Worm (Caenorhabditis elegans) whole organism, L4 larva: ENCODE data around the gene ppm-1.H.

Source experiments
- F49E8.2 ChIP-seq: sonication (generic microtip); optimal IDR thresholded peaks from 2 replicates; lab custom pipeline; 2016; ENCODE audit warnings: missing compliant biosample characterization, mild to moderate bottlenecking, missing genetic modification characterization, borderline replicate concordance
- ceh-20 ChIP-seq: fragments of 200-800 bp; sonication (Bioruptor generic); IDR thresholded peaks from 2 replicates; pipeline ENCODE4 v1.3.6; 2022; ENCODE audit warnings: missing genetic modification reagents, missing genetic modification characterization, missing compliant biosample characterization
- ceh-62 ChIP-seq: sonication (generic microtip); optimal IDR thresholded peaks from 2 replicates; lab custom pipeline; 2017; ENCODE audit warnings: missing biosample characterization, missing genetic modification characterization
- ceh-82 ChIP-seq: sonication (generic microtip); optimal IDR thresholded peaks from 2 replicates; lab custom pipeline; 2017; ENCODE audit warnings: missing biosample characterization, missing genetic modification characterization
- hmg-1.1 ChIP-seq: fragments of 200-800 bp; sonication (Bioruptor generic); IDR thresholded peaks from 2 replicates; pipeline ENCODE4 v1.3.6; 2022; ENCODE audit warnings: missing genetic modification reagents, missing genetic modification characterization, missing compliant biosample characterization
- madf-9 ChIP-seq: fragments of 200-800 bp; sonication (Bioruptor generic); conservative IDR thresholded peaks from 2 replicates; pipeline ENCODE4 v1.3.6; 2022; ENCODE audit warnings: missing genetic modification reagents, missing genetic modification characterization, missing compliant biosample characterization
- mep-1 ChIP-seq: fragments of 150-350 bp; sonication (generic microtip); optimal IDR thresholded peaks from 3 replicates; lab custom pipeline; 2014; ENCODE audit warnings: missing biosample characterization, missing genetic modification characterization
- mxl-3 ChIP-seq: fragments of 200-800 bp; sonication (Bioruptor generic); optimal IDR thresholded peaks from 2 replicates; lab custom pipeline; 2018; ENCODE audit warnings: mild to moderate bottlenecking, missing genetic modification characterization, missing compliant biosample characterization
- nhr-237 ChIP-seq: sonication (generic microtip); optimal IDR thresholded peaks from 2 replicates; lab custom pipeline; 2017; ENCODE audit warnings: missing biosample characterization, missing genetic modification characterization
- nhr-25 ChIP-seq: sonication (generic microtip); optimal IDR thresholded peaks from 2 replicates; lab custom pipeline; 2017; ENCODE audit warnings: missing genetic modification characterization, mild to moderate bottlenecking, missing compliant biosample characterization, antibody characterized with exemption, moderate library complexity, borderline replicate concordance; ENCODE audit not compliant: insufficient read depth
- skn-1 ChIP-seq: fragments of 150-350 bp; optimal IDR thresholded peaks from 2 replicates; lab custom pipeline; 2014; ENCODE audit warnings: missing biosample characterization, missing genetic modification characterization
- unc-62 ChIP-seq, 3 experiments: fragments of 150-350 bp in 1 of 3; sonication (generic microtip); optimal IDR thresholded peaks in 2 of 3; peaks in 1 of 3; 1 replicate in 1 of 3; 2 replicates in 2 of 3; lab custom pipeline; 2014 to 2017; ENCODE audit warnings: missing biosample characterization in 3 of 3, missing genetic modification characterization in 3 of 3, missing genetic modification reagents in 3 of 3, missing genotype in 1 of 3
- ztf-11 ChIP-seq: fragments of 150-350 bp; optimal IDR thresholded peaks from 2 replicates; lab custom pipeline; 2014; ENCODE audit warnings: missing biosample characterization, missing genetic modification characterization

ce11 chrIV:12261353-12261752, 6.8 kb downstream of the ppm-1.H start, which contains the start of gene sre-14:
- TF ChIP-seq unc-62 (GFP tag; optimal IDR thresholded peaks at IDR 0.05 in 1 of 2; lab: Kevin White, UChicago) (no peak), unc-62 (tag; optimal IDR thresholded peaks at IDR 0.05; lab: Kevin White, UChicago) (no peak), nhr-25 (no peak), mxl-3 (GFP tag; lab: Kevin White, UChicago) (no peak), hmg-1.1 (GFP tag; lab: Robert Waterston, UW) (no peak), ceh-20 (GFP tag; lab: Robert Waterston, UW) (no peak), madf-9 (GFP tag; lab: Robert Waterston, UW) (no peak), ceh-82 (tag; lab: Kevin White, UChicago) (no peak), ceh-62 (tag; lab: Kevin White, UChicago) (no peak), ztf-11 (tag; lab: Kevin White, UChicago) (no peak), mep-1 (tag; lab: Kevin White, UChicago) (no peak), skn-1 (tag; lab: Kevin White, UChicago) (no peak), nhr-237 (tag; lab: Kevin White, UChicago) (no peak), F49E8.2 (tag; lab: Kevin White, UChicago) (no peak)
